Fruit fly (Drosophila melanogaster) whole organism, embryonic: ENCODE data around the gene CG43345.

Source experiments
- ATbp ChIP-seq: fragments of 200-800 bp; sonication (Bioruptor generic); optimal IDR thresholded peaks from 2 replicates; lab custom pipeline; 2017; ENCODE audit warnings: missing biosample characterization, mild to moderate bottlenecking, missing genetic modification characterization, missing genetic modification reagents
- Atf-2 ChIP-seq: fragments of 200-800 bp; sonication (Bioruptor generic); optimal IDR thresholded peaks from 2 replicates; lab custom pipeline; 2016; ENCODE audit warnings: missing biosample characterization, missing genetic modification characterization
- CG10274 ChIP-seq: fragments of 200-800 bp; sonication (Bioruptor generic); optimal IDR thresholded peaks from 3 replicates; lab custom pipeline; 2017; ENCODE audit warnings: missing biosample characterization, mild to moderate bottlenecking, missing genetic modification characterization
- CG10321 ChIP-seq: fragments of 200-800 bp; sonication (Bioruptor generic); IDR thresholded peaks from 2 replicates; pipeline ENCODE4 v1.3.6; 2022; ENCODE audit warnings: missing biosample characterization, missing genetic modification characterization
- CG12071 ChIP-seq: fragments of 200-800 bp; sonication (Bioruptor generic); optimal IDR thresholded peaks from 3 replicates; lab custom pipeline; 2018; ENCODE audit warnings: missing biosample characterization, mild to moderate bottlenecking, missing genetic modification characterization
- CG12236 ChIP-seq: fragments of 200-800 bp; sonication (Bioruptor generic); optimal IDR thresholded peaks from 2 replicates; lab custom pipeline; 2016; ENCODE audit warnings: missing biosample characterization, missing genetic modification characterization
- CG13424 ChIP-seq: fragments of 200-800 bp; sonication (Bioruptor generic); optimal IDR thresholded peaks from 2 replicates; lab custom pipeline; 2019; ENCODE audit warnings: missing biosample characterization, mild to moderate bottlenecking, missing genetic modification characterization, moderate library complexity
- CG13775 ChIP-seq: fragments of 200-800 bp; sonication (Bioruptor generic); optimal IDR thresholded peaks from 3 replicates; lab custom pipeline; 2017; ENCODE audit warnings: missing biosample characterization, mild to moderate bottlenecking, missing genetic modification characterization
- CG15479 ChIP-seq: fragments of 200-800 bp; sonication (Bioruptor generic); optimal IDR thresholded peaks from 3 replicates; lab custom pipeline; 2019; ENCODE audit warnings: missing biosample characterization, mild to moderate bottlenecking, missing genetic modification characterization, moderate library complexity
- CG15601 ChIP-seq: fragments of 200-800 bp; sonication (Bioruptor generic); optimal IDR thresholded peaks from 3 replicates; lab custom pipeline; 2019; ENCODE audit warnings: missing biosample characterization, mild to moderate bottlenecking, missing genetic modification characterization, moderate library complexity
- CG17829 ChIP-seq: fragments of 200-800 bp; optimal IDR thresholded peaks from 2 replicates; lab custom pipeline; 2019; ENCODE audit warnings: missing biosample characterization, mild to moderate bottlenecking, missing genetic modification characterization, moderate library complexity
- CG18262 ChIP-seq: fragments of 200-800 bp; optimal IDR thresholded peaks from 3 replicates; lab custom pipeline; 2019; ENCODE audit warnings: missing biosample characterization, mild to moderate bottlenecking, missing genetic modification characterization, moderate library complexity
- CG2678 ChIP-seq: fragments of 200-800 bp; sonication (Bioruptor generic); optimal IDR thresholded peaks from 3 replicates; lab custom pipeline; 2019; ENCODE audit warnings: missing biosample characterization, mild to moderate bottlenecking, missing genetic modification characterization, moderate library complexity
- CG30431 ChIP-seq: fragments of 200-800 bp; sonication (Bioruptor generic); optimal IDR thresholded peaks from 2 replicates; lab custom pipeline; 2017; ENCODE audit warnings: missing biosample characterization, missing genetic modification characterization
- CG43689 ChIP-seq: fragments of 200-800 bp; sonication (Bioruptor generic); IDR thresholded peaks from 2 replicates; pipeline ENCODE4 v1.3.6; 2022; ENCODE audit warnings: missing biosample characterization, missing genetic modification characterization
- CG7556 ChIP-seq: fragments of 200-800 bp; sonication (Bioruptor generic); optimal IDR thresholded peaks from 2 replicates; lab custom pipeline; 2017; ENCODE audit warnings: missing biosample characterization, mild to moderate bottlenecking, missing genetic modification characterization
- CG8281 ChIP-seq: fragments of 200-800 bp; sonication (Bioruptor generic); optimal IDR thresholded peaks from 2 replicates; lab custom pipeline; 2018; ENCODE audit warnings: missing biosample characterization, mild to moderate bottlenecking, missing genetic modification characterization, moderate library complexity
- CG9437 ChIP-seq: fragments of 200-800 bp; sonication (Bioruptor generic); optimal IDR thresholded peaks from 2 replicates; lab custom pipeline; 2018; ENCODE audit warnings: missing biosample characterization, mild to moderate bottlenecking, missing genetic modification characterization
- CG9727 ChIP-seq: fragments of 200-800 bp; sonication (Bioruptor generic); optimal IDR thresholded peaks from 3 replicates; lab custom pipeline; 2017; ENCODE audit warnings: missing biosample characterization, mild to moderate bottlenecking, missing genetic modification characterization
- D19A ChIP-seq: fragments of 200-800 bp; optimal IDR thresholded peaks from 3 replicates; lab custom pipeline; 2019; ENCODE audit warnings: missing biosample characterization, mild to moderate bottlenecking, missing genetic modification characterization, moderate library complexity
- Drgx ChIP-seq: fragments of 200-800 bp; sonication (Bioruptor generic); IDR thresholded peaks from 2 replicates; pipeline ENCODE4 v1.3.6; 2022; ENCODE audit warnings: missing biosample characterization, missing genetic modification characterization
- HLH54F ChIP-seq: fragments of 200-800 bp; sonication (Bioruptor generic); optimal IDR thresholded peaks from 3 replicates; lab custom pipeline; 2016; ENCODE audit warnings: missing biosample characterization, missing genetic modification characterization
- HLHmδ ChIP-seq: fragments of 200-800 bp; sonication (Bioruptor generic); optimal IDR thresholded peaks from 2 replicates; lab custom pipeline; 2018; ENCODE audit warnings: missing biosample characterization, mild to moderate bottlenecking, missing genetic modification characterization, moderate library complexity
- Hr39 ChIP-seq: fragments of >200 bp; optimal IDR thresholded peaks from 2 replicates; lab custom pipeline; 2017
- Sry-δ ChIP-seq: fragments of 200-800 bp; sonication (Bioruptor generic); optimal IDR thresholded peaks from 2 replicates; lab custom pipeline; 2016; ENCODE audit warnings: missing biosample characterization, missing genetic modification characterization
- Stat92E ChIP-seq, 3 experiments: fragments of >200 bp in 2 of 3; fragments of 200-800 bp in 1 of 3; sonication (Bioruptor generic) in 1 of 3; optimal IDR thresholded peaks; 2 replicates each; lab custom pipeline; 2017 to 2019; ENCODE audit warnings: missing biosample characterization in 3 of 3, missing genetic modification characterization in 3 of 3, mild to moderate bottlenecking in 1 of 3, moderate library complexity in 1 of 3
- bigmax ChIP-seq: fragments of 200-800 bp; sonication (Bioruptor generic); optimal IDR thresholded peaks from 2 replicates; lab custom pipeline; 2018; ENCODE audit warnings: missing biosample characterization, mild to moderate bottlenecking, missing genetic modification characterization
- br ChIP-seq: fragments of >200 bp; optimal IDR thresholded peaks from 2 replicates; lab custom pipeline; 2017
- ci ChIP-seq: fragments of 200-800 bp; sonication (Bioruptor generic); IDR thresholded peaks from 3 replicates; pipeline ENCODE4 v1.3.6; 2022; ENCODE audit warnings: missing biosample characterization, missing genetic modification characterization
- corto ChIP-seq: fragments of 200-800 bp; sonication (Bioruptor generic); optimal IDR thresholded peaks from 2 replicates; lab custom pipeline; 2016; ENCODE audit warnings: missing biosample characterization, mild to moderate bottlenecking, missing genetic modification characterization, moderate library complexity
- fd96Cb ChIP-seq: fragments of 200-800 bp; sonication (Bioruptor generic); optimal IDR thresholded peaks from 2 replicates; lab custom pipeline; 2018; ENCODE audit warnings: missing biosample characterization, mild to moderate bottlenecking, missing genetic modification characterization, moderate library complexity
- grn ChIP-seq: fragments of 200-800 bp; sonication (Bioruptor generic); optimal IDR thresholded peaks from 3 replicates; lab custom pipeline; 2017; ENCODE audit warnings: missing biosample characterization, missing genetic modification characterization
- her ChIP-seq: fragments of 200-800 bp; sonication (Bioruptor generic); optimal IDR thresholded peaks from 2 replicates; lab custom pipeline; 2016; ENCODE audit warnings: missing biosample characterization, missing genetic modification characterization
- nmo ChIP-seq: fragments of 200-800 bp; sonication (Bioruptor generic); optimal IDR thresholded peaks from 2 replicates; lab custom pipeline; 2018; ENCODE audit warnings: missing biosample characterization, mild to moderate bottlenecking, missing genetic modification characterization, moderate library complexity
- onecut ChIP-seq: fragments of 200-800 bp; sonication (Bioruptor generic); IDR thresholded peaks from 2 replicates; pipeline ENCODE4 v1.3.6; 2022; ENCODE audit warnings: missing biosample characterization, missing genetic modification characterization
- pfk ChIP-seq: fragments of 200-800 bp; sonication (Bioruptor generic); optimal IDR thresholded peaks from 2 replicates; lab custom pipeline; 2018; ENCODE audit warnings: missing biosample characterization, mild to moderate bottlenecking, missing genetic modification characterization, moderate library complexity
- pita ChIP-seq: fragments of 200-800 bp; sonication (Bioruptor generic); optimal IDR thresholded peaks from 2 replicates; lab custom pipeline; 2017; ENCODE audit warnings: missing biosample characterization, mild to moderate bottlenecking, missing genetic modification characterization
- pzg ChIP-seq: fragments of 200-800 bp; sonication (Bioruptor generic); optimal IDR thresholded peaks from 3 replicates; lab custom pipeline; 2018; ENCODE audit warnings: missing biosample characterization, mild to moderate bottlenecking, missing genetic modification characterization, moderate library complexity
- repo ChIP-seq: fragments of 200-800 bp; sonication (Bioruptor generic); optimal IDR thresholded peaks from 2 replicates; lab custom pipeline; 2016; ENCODE audit warnings: missing biosample characterization, missing genetic modification characterization
- ro ChIP-seq: fragments of 200-800 bp; sonication (Bioruptor generic); IDR thresholded peaks from 2 replicates; pipeline ENCODE4 v1.3.6; 2022; ENCODE audit warnings: missing biosample characterization, missing genetic modification characterization
- seq ChIP-seq: fragments of 200-800 bp; sonication (Bioruptor generic); IDR thresholded peaks from 2 replicates; pipeline ENCODE4 v1.3.6; 2022; ENCODE audit warnings: missing biosample characterization, missing genetic modification characterization
- sisA ChIP-seq: fragments of 200-800 bp; sonication (Bioruptor generic); IDR thresholded peaks from 2 replicates; pipeline ENCODE4 v1.3.6; 2022; ENCODE audit warnings: missing biosample characterization, missing genetic modification characterization
- so ChIP-seq: fragments of 200-800 bp; sonication (Bioruptor generic); IDR thresholded peaks from 3 replicates; pipeline ENCODE4 v1.3.6; 2022; ENCODE audit warnings: missing biosample characterization, missing genetic modification characterization
- sob ChIP-seq: fragments of 200-800 bp; sonication (Bioruptor generic); IDR thresholded peaks from 2 replicates; pipeline ENCODE4 v1.3.6; 2022; ENCODE audit warnings: missing biosample characterization, missing genetic modification characterization
- stc ChIP-seq: fragments of 200-800 bp; sonication (Bioruptor generic); IDR thresholded peaks from 2 replicates; pipeline ENCODE4 v1.3.6; 2022; ENCODE audit warnings: missing biosample characterization, missing genetic modification characterization
- sug ChIP-seq: fragments of 200-800 bp; optimal IDR thresholded peaks from 2 replicates; lab custom pipeline; 2019; ENCODE audit warnings: missing biosample characterization, mild to moderate bottlenecking, missing genetic modification characterization, moderate library complexity
- tin ChIP-seq: fragments of 200-800 bp; sonication (Bioruptor generic); optimal IDR thresholded peaks from 3 replicates; lab custom pipeline; 2016; ENCODE audit warnings: missing biosample characterization, missing genetic modification characterization
- tll ChIP-seq, 2 experiments: fragments of 200-800 bp in 1 of 2; fragments of >200 bp in 1 of 2; sonication (Bioruptor generic) in 1 of 2; optimal IDR thresholded peaks; 2 replicates each; lab custom pipeline; 2017 to 2019; ENCODE audit warnings: missing biosample characterization in 2 of 2, missing genetic modification characterization in 2 of 2, mild to moderate bottlenecking in 1 of 2, moderate library complexity in 1 of 2
- unpg ChIP-seq: fragments of 200-800 bp; sonication (Bioruptor generic); optimal IDR thresholded peaks from 3 replicates; lab custom pipeline; 2018; ENCODE audit warnings: missing biosample characterization, mild to moderate bottlenecking, missing genetic modification characterization, moderate library complexity
- wek ChIP-seq: fragments of 200-800 bp; sonication (Bioruptor generic); optimal IDR thresholded peaks from 3 replicates; lab custom pipeline; 2018; ENCODE audit warnings: missing biosample characterization, mild to moderate bottlenecking, missing genetic modification characterization, moderate library complexity

Gene CG43345

DNA sequence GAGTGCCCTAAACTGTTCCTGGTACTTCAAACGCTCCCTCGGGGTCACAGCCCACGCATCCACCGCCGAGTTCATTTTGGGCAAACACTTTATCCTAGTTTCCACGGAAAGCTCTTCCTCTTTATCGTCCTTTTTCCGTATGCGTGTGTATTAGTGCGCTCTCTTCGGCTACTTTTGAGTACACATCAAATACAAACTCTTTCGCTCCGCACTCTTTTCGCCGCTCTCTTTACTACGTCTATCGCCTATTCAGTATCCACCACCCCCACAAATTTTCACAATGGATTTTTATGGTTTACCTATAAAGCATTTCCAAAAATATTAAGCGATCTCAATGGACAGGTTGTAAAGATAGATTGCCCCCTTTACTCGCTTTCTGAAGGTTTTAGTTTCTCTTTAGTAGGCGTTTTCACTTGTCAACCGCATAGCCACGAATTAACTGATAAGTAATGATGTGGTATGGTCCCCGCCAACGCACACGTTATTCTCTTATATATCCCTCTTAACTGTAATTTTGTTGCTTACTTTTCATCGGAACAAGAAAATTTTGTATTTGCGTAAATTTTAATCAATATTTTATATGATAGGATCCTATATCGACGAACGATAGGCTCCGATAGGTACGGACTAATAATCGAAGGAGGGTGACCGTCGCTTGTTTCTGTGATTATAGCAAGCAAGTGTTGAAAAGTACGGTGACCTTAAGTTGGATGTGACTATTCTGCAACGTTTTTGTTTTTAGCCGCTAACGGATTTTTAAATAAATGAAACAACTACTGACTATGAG is 26.5 kb downstream of the CG43345 start, which contains the start of gene Dap160 (continued):
- TF ChIP-seq onecut (GFP tag; lab: Robert Waterston, UW) (peak; percentile 79), CG10321 (GFP tag; lab: Robert Waterston, UW) (no peak), corto (no peak), pzg (GFP tag; lab: Kevin White, UChicago) (peak; percentile 67), fd96Cb (tag; lab: Kevin White, UChicago) (no peak), CG30431 (GFP tag; lab: Kevin White, UChicago) (no peak), CG18262 (tag; lab: Kevin White, UChicago) (no peak), CG13775 (GFP tag; lab: Kevin White, UChicago) (no peak), wek (GFP tag; lab: Kevin White, UChicago) (no peak), CG15601 (no peak), D19A (tag; lab: Kevin White, UChicago) (no peak), br (lab: Kevin White, UChicago) (no peak), tin (GFP tag; lab: Kevin White, UChicago) (no peak), CG8281 (tag; lab: Kevin White, UChicago) (no peak), sug (tag; lab: Kevin White, UChicago) (peak; percentile 5), sisA (GFP tag; lab: Robert Waterston, UW) (no peak), CG10274 (GFP tag; lab: Kevin White, UChicago) (no peak), CG9727 (GFP tag; lab: Kevin White, UChicago) (no peak), Sry-δ (peak; percentile 50), CG7556 (no peak), CG15479 (no peak), Atf-2 (GFP tag; lab: Kevin White, UChicago) (no peak), CG13424 (tag; lab: Kevin White, UChicago) (no peak), repo (GFP tag; lab: Kevin White, UChicago) (no peak), Drgx (no peak), Hr39 (lab: Kevin White, UChicago) (no peak), CG9437 (GFP tag; lab: Kevin White, UChicago) (no peak), CG2678 (tag; lab: Kevin White, UChicago) (no peak), sob (GFP tag; lab: Robert Waterston, UW) (peak; percentile 59; the same call in 1 of the 2 replicates), grn (peak; percentile 36), nmo (GFP tag; lab: Kevin White, UChicago) (no peak), ro (GFP tag; lab: Robert Waterston, UW) (no peak), HLH54F (no peak), HLHmδ (GFP tag; lab: Kevin White, UChicago) (no peak), ci (GFP tag; lab: Robert Waterston, UW) (no peak), bigmax (GFP tag; lab: Kevin White, UChicago) (no peak), Stat92E (GFP tag; optimal IDR thresholded peaks at IDR 0.05; lab: Kevin White, UChicago) (no peak), pfk (GFP tag; lab: Kevin White, UChicago) (no peak), pita (GFP tag; lab: Kevin White, UChicago) (no peak), CG43689 (GFP tag; lab: Robert Waterston, UW) (no peak), tll (GFP tag; optimal IDR thresholded peaks at IDR 0.05; lab: Kevin White, UChicago) (no peak), her (GFP tag; lab: Kevin White, UChicago) (no peak), CG12236 (no peak), seq (GFP tag; lab: Robert Waterston, UW) (peak; percentile 29; the same call in 1 of the 2 replicates), unpg (GFP tag; lab: Kevin White, UChicago) (no peak), CG12071 (GFP tag; lab: Kevin White, UChicago) (no peak), CG17829 (tag; lab: Kevin White, UChicago) (no peak), stc (GFP tag; lab: Robert Waterston, UW) (no peak), ATbp (GFP tag; lab: Kevin White, UChicago) (no peak), so (no peak)
